Worm (Caenorhabditis elegans): ENCODE measurements around the gene unc-60.

DNA sequence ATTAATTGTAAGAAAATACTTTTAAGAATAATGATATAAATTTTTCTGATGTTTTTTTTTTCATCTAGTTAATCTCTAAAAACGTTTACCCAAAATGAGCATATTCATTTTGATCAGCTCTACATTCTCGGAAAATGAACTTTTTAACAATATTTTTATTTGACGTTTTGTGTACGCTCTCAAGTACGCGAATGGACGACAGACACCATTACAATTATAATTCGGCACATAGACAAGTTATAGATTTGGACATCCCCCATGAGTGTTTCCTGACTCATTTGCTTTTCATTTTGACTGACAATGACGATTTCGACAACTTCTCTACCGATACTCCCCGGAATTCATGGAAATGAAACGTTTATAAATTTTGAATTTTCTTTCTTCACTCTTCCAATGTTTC, 24.3 kb downstream of the unc-60 start, which contains the start of gene sru-27:
- TF ChIP-seq him-1 (tag; optimal IDR thresholded peaks at IDR 0.05), result no peak
- TF ChIP-seq W03F9.2 (tag; optimal IDR thresholded peaks at IDR 0.05), result no peak
- no peak for TF ChIP-seq dao-5 (tag; optimal IDR thresholded peaks at IDR 0.05)
